Worm (Caenorhabditis elegans) whole organism, L4 larva: ENCODE data around the gene frpr-6.

Source experiments
- Y48G9A.11 ChIP-seq: fragments of 200-800 bp; sonication (Bioruptor generic); IDR thresholded peaks from 2 replicates; pipeline ENCODE4 v1.3.6; 2022; ENCODE audit warnings: missing genetic modification reagents, missing genetic modification characterization, missing compliant biosample characterization
- ceh-20 ChIP-seq: fragments of 200-800 bp; sonication (Bioruptor generic); IDR thresholded peaks from 2 replicates; pipeline ENCODE4 v1.3.6; 2022; ENCODE audit warnings: missing genetic modification reagents, missing genetic modification characterization, missing compliant biosample characterization
- ceh-82 ChIP-seq: sonication (generic microtip); optimal IDR thresholded peaks from 2 replicates; lab custom pipeline; 2017; ENCODE audit warnings: missing biosample characterization, missing genetic modification characterization
- hlh-11 ChIP-seq: fragments of 200-800 bp; sonication (Bioruptor generic); optimal IDR thresholded peaks from 2 replicates; lab custom pipeline; 2018; ENCODE audit warnings: mild to moderate bottlenecking, missing genetic modification characterization, missing compliant biosample characterization
- lim-7 ChIP-seq: fragments of 200-800 bp; sonication (Bioruptor generic); IDR thresholded peaks from 2 replicates; pipeline ENCODE4 v1.3.6; 2022; ENCODE audit warnings: missing genetic modification characterization, missing compliant biosample characterization
- madf-9 ChIP-seq: fragments of 200-800 bp; sonication (Bioruptor generic); conservative IDR thresholded peaks from 2 replicates; pipeline ENCODE4 v1.3.6; 2022; ENCODE audit warnings: missing genetic modification reagents, missing genetic modification characterization, missing compliant biosample characterization
- mdl-1 ChIP-seq, 2 experiments: fragments of 150-350 bp in 1 of 2; sonication (generic microtip) in 1 of 2; optimal IDR thresholded peaks; 2 replicates each; lab custom pipeline; 2014 to 2017; ENCODE audit warnings: missing biosample characterization in 2 of 2, missing genetic modification characterization in 2 of 2
- mdt-29 ChIP-seq: fragments of 200-800 bp; sonication (Bioruptor generic); IDR thresholded peaks from 2 replicates; pipeline ENCODE4 v1.3.6; 2022; ENCODE audit warnings: missing genetic modification reagents, missing genetic modification characterization, missing compliant biosample characterization
- mxl-2 ChIP-seq: fragments of 200-800 bp; sonication (Bioruptor generic); conservative IDR thresholded peaks from 2 replicates; pipeline ENCODE4 v1.3.6; 2022; ENCODE audit warnings: missing genetic modification reagents, missing genetic modification characterization, missing compliant biosample characterization
- nhr-11 ChIP-seq: fragments of 150-350 bp; optimal IDR thresholded peaks from 2 replicates; lab custom pipeline; 2014; ENCODE audit warnings: missing biosample characterization, missing genetic modification characterization
- nhr-237 ChIP-seq: sonication (generic microtip); optimal IDR thresholded peaks from 2 replicates; lab custom pipeline; 2017; ENCODE audit warnings: missing biosample characterization, missing genetic modification characterization
- nhr-25 ChIP-seq: sonication (generic microtip); optimal IDR thresholded peaks from 2 replicates; lab custom pipeline; 2017; ENCODE audit warnings: missing genetic modification characterization, mild to moderate bottlenecking, missing compliant biosample characterization, antibody characterized with exemption, moderate library complexity, borderline replicate concordance; ENCODE audit not compliant: insufficient read depth
- unc-39 ChIP-seq: sonication (generic microtip); optimal IDR thresholded peaks from 2 replicates; lab custom pipeline; 2017; ENCODE audit warnings: missing biosample characterization, missing genetic modification characterization
- zag-1 ChIP-seq: fragments of 150-350 bp; optimal IDR thresholded peaks from 2 replicates; lab custom pipeline; 2014; ENCODE audit warnings: missing biosample characterization, missing genetic modification characterization

DNA sequence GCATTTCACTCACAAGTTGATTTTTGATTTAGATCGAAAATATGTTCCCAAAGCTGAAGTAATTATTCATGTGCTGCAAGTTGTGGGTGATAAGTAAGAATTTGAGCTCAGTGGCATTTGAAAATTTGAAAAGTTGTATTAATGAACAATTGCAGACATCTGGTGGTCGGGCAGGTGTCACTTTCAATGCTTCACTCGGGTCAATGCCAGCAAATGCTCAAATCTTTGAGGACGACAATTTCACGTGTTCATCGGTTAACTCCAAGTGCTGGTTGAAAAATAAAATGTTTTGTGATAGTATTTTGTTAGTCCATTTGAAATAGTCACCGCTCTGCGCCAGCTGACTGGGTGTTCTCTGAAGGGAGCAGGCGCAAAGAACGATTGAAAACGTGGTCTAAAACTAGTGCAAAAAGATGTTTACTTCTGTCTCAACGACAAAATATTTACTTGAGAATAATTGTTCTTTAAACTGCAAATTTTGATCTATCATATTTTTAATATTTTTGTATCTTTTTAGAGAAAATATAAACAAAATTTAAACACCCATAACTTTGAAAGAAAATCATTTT lies 6.8 kb downstream of the frpr-6 start:
- TF ChIP-seq nhr-11 (tag; lab: Kevin White, UChicago) (peak; percentile 68), nhr-237 (no peak), nhr-25 (no peak), ceh-20 (no peak), ceh-82 (no peak), mxl-2 (GFP tag; lab: Robert Waterston, UW) (peak; percentile 54; the same call in 1 of the 2 replicates), unc-39 (tag; lab: Kevin White, UChicago) (no peak), madf-9 (GFP tag; lab: Robert Waterston, UW) (no peak), mdt-29 (0 out of 2 replicates have a peak, but pooled peaks have one; percentile 53), zag-1 (tag; lab: Kevin White, UChicago) (no peak), mdl-1 (tag; optimal IDR thresholded peaks at IDR 0.05; lab: Kevin White, UChicago) (peak in 1 of 2 experiments; percentile 83), lim-7 (GFP tag; lab: Robert Waterston, UW) (no peak), Y48G9A.11 (no peak), hlh-11 (peak; percentile 91)
